Worm (Caenorhabditis elegans) whole organism, L3 larva: ENCODE data around the gene Y43C5B.3.
A peak's percentile ranks its signal among the peaks of the same experiment; 100 is the strongest.
"Not testable (repeated sequence)": the region's sequence is repeated elsewhere in the genome, so short reads cannot be mapped to it uniquely, and the experiment has no call there.

Source experiments
- R02D3.7 ChIP-seq: fragments of 150-350 bp; optimal IDR thresholded peaks from 2 replicates; lab custom pipeline; 2014; ENCODE audit warnings: missing biosample characterization, missing genetic modification characterization
- ZK546.5 ChIP-seq: sonication (generic microtip); optimal IDR thresholded peaks from 2 replicates; lab custom pipeline; 2017; ENCODE audit warnings: missing biosample characterization, missing genetic modification characterization
- aly-2 ChIP-seq: fragments of 150-350 bp; optimal IDR thresholded peaks from 2 replicates; lab custom pipeline; 2014; ENCODE audit warnings: missing biosample characterization, missing genetic modification characterization
- ama-1 ChIP-seq: fragments of 150-350 bp; optimal IDR thresholded peaks from 2 replicates; lab custom pipeline; 2018
- ceh-16 ChIP-seq: sonication (generic microtip); optimal IDR thresholded peaks from 2 replicates; lab custom pipeline; 2017; ENCODE audit warnings: missing biosample characterization, missing genetic modification characterization
- ceh-28 ChIP-seq: fragments of 150-350 bp; optimal IDR thresholded peaks from 2 replicates; lab custom pipeline; 2014; ENCODE audit warnings: missing biosample characterization, missing genetic modification reagents, missing genetic modification characterization
- ceh-82 ChIP-seq: fragments of 150-350 bp; optimal IDR thresholded peaks from 2 replicates; lab custom pipeline; 2014; ENCODE audit warnings: missing biosample characterization, missing genetic modification characterization
- ceh-9 ChIP-seq: sonication (generic microtip); optimal IDR thresholded peaks from 2 replicates; lab custom pipeline; 2018; ENCODE audit warnings: missing biosample characterization, missing genetic modification characterization
- daf-12 ChIP-seq: fragments of 150-350 bp; optimal IDR thresholded peaks from 2 replicates; lab custom pipeline; 2014; ENCODE audit warnings: missing biosample characterization, missing genetic modification reagents, missing genetic modification characterization
- egl-27 ChIP-seq: sonication (generic microtip); optimal IDR thresholded peaks from 4 replicates; lab custom pipeline; 2017; ENCODE audit warnings: missing biosample characterization, missing genetic modification reagents, missing genetic modification characterization
- egl-5 ChIP-seq: fragments of 150-350 bp; optimal IDR thresholded peaks from 2 replicates; lab custom pipeline; 2017; ENCODE audit warnings: missing biosample characterization, missing genetic modification reagents, missing genetic modification characterization, inconsistent platforms
- elt-1 ChIP-seq: fragments of 150-350 bp; optimal IDR thresholded peaks from 2 replicates; lab custom pipeline; 2014; ENCODE audit warnings: missing biosample characterization, missing genetic modification characterization
- elt-2 ChIP-seq: sonication (generic microtip); optimal IDR thresholded peaks from 2 replicates; lab custom pipeline; 2016; ENCODE audit warnings: missing genetic modification reagents, mild to moderate bottlenecking, missing genetic modification characterization, missing compliant biosample characterization
- elt-3 ChIP-seq, 3 experiments: fragments of 150-350 bp in 1 of 3; sonication (generic microtip) in 2 of 3; optimal IDR thresholded peaks; 2 replicates in 2 of 3; 4 replicates in 1 of 3; lab custom pipeline; 2014 to 2017; ENCODE audit warnings: missing biosample characterization in 3 of 3, missing genetic modification characterization in 3 of 3
- eor-1 ChIP-seq, 2 experiments: fragments of 150-350 bp; optimal IDR thresholded peaks; 2 replicates each; lab custom pipeline; 2014 to 2018; ENCODE audit warnings: missing biosample characterization in 2 of 2, missing genetic modification characterization in 2 of 2
- fkh-10 ChIP-seq: sonication (generic microtip); optimal IDR thresholded peaks from 2 replicates; lab custom pipeline; 2017; ENCODE audit warnings: missing biosample characterization, missing genetic modification reagents, missing genetic modification characterization
- fos-1 ChIP-seq: fragments of 150-350 bp; optimal IDR thresholded peaks from 2 replicates; lab custom pipeline; 2014; ENCODE audit warnings: missing biosample characterization, missing genetic modification characterization
- hmg-11 ChIP-seq: sonication (generic microtip); optimal IDR thresholded peaks from 2 replicates; lab custom pipeline; 2016; ENCODE audit warnings: missing genetic modification characterization, missing compliant biosample characterization
- jun-1 ChIP-seq: fragments of 150-350 bp; optimal IDR thresholded peaks from 2 replicates; lab custom pipeline; 2014; ENCODE audit warnings: missing biosample characterization, missing genetic modification reagents, missing genetic modification characterization
- lin-39 ChIP-seq: fragments of 150-350 bp; optimal IDR thresholded peaks from 2 replicates; lab custom pipeline; 2018; ENCODE audit warnings: missing biosample characterization, missing genetic modification reagents, missing genetic modification characterization
- lsy-12 ChIP-seq: sonication (generic microtip); optimal IDR thresholded peaks from 2 replicates; lab custom pipeline; 2016; ENCODE audit warnings: mild to moderate bottlenecking, missing genetic modification characterization, missing compliant biosample characterization
- mdl-1 ChIP-seq: fragments of 150-350 bp; optimal IDR thresholded peaks from 2 replicates; lab custom pipeline; 2014; ENCODE audit warnings: missing biosample characterization, missing genetic modification characterization
- mml-1 ChIP-seq: fragments of 150-350 bp; sonication (generic microtip); optimal IDR thresholded peaks from 3 replicates; lab custom pipeline; 2014; ENCODE audit warnings: missing biosample characterization, missing genetic modification characterization
- nfya-1 ChIP-seq: sonication (generic microtip); optimal IDR thresholded peaks from 2 replicates; lab custom pipeline; 2017; ENCODE audit warnings: missing genetic modification characterization, mild to moderate bottlenecking, missing compliant biosample characterization, antibody characterized with exemption, moderate library complexity; ENCODE audit not compliant: insufficient read depth
- nhr-12 ChIP-seq: fragments of 150-350 bp; optimal IDR thresholded peaks from 2 replicates; lab custom pipeline; 2014; ENCODE audit warnings: missing biosample characterization, missing genetic modification characterization
- nhr-23 ChIP-seq: fragments of 150-350 bp; optimal IDR thresholded peaks from 2 replicates; lab custom pipeline; 2014; ENCODE audit warnings: missing biosample characterization, missing genetic modification reagents, missing genetic modification characterization
- nhr-237 ChIP-seq: fragments of 150-350 bp; optimal IDR thresholded peaks from 2 replicates; lab custom pipeline; 2014; ENCODE audit warnings: missing biosample characterization, missing genetic modification characterization
- nhr-25 ChIP-seq: sonication (generic microtip); optimal IDR thresholded peaks from 2 replicates; lab custom pipeline; 2017; ENCODE audit warnings: missing biosample characterization, missing genetic modification characterization
- nhr-28 ChIP-seq: fragments of 150-350 bp; optimal IDR thresholded peaks from 2 replicates; lab custom pipeline; 2014; ENCODE audit warnings: missing biosample characterization, missing genetic modification characterization
- nhr-43 ChIP-seq: sonication (generic microtip); optimal IDR thresholded peaks from 2 replicates; lab custom pipeline; 2016; ENCODE audit warnings: mild to moderate bottlenecking, missing genetic modification characterization, missing compliant biosample characterization; ENCODE audit not compliant: poor library complexity, severe bottlenecking
- nhr-76 ChIP-seq: fragments of 150-350 bp; sonication (generic microtip); optimal IDR thresholded peaks from 5 replicates; lab custom pipeline; 2014; ENCODE audit warnings: missing biosample characterization, missing genetic modification characterization
- nhr-77 ChIP-seq: fragments of 150-350 bp; optimal IDR thresholded peaks from 2 replicates; lab custom pipeline; 2014; ENCODE audit warnings: missing biosample characterization, missing genetic modification characterization
- pha-4 ChIP-seq: fragments of 150-350 bp; optimal IDR thresholded peaks from 2 replicates; lab custom pipeline; 2014; ENCODE audit warnings: missing biosample characterization, missing genetic modification reagents, missing genetic modification characterization
- pqm-1 ChIP-seq: fragments of 150-350 bp; optimal IDR thresholded peaks from 2 replicates; lab custom pipeline; 2017; ENCODE audit warnings: missing biosample characterization, missing genetic modification characterization, inconsistent platforms
- sea-2 ChIP-seq: fragments of 150-350 bp; sonication (generic microtip); optimal IDR thresholded peaks from 4 replicates; lab custom pipeline; 2014; ENCODE audit warnings: missing biosample characterization, missing genetic modification reagents, missing genetic modification characterization
- skn-1 ChIP-seq: fragments of 150-350 bp; optimal IDR thresholded peaks from 2 replicates; lab custom pipeline; 2014; ENCODE audit warnings: missing biosample characterization, missing genetic modification characterization
- snpc-4 ChIP-seq: fragments of 150-350 bp; optimal IDR thresholded peaks from 2 replicates; lab custom pipeline; 2014; ENCODE audit warnings: missing biosample characterization, missing genetic modification characterization
- tbx-2 ChIP-seq: sonication (generic microtip); optimal IDR thresholded peaks from 2 replicates; lab custom pipeline; 2016; ENCODE audit warnings: mild to moderate bottlenecking, missing genetic modification characterization, missing compliant biosample characterization
- unc-39 ChIP-seq: sonication (generic microtip); optimal IDR thresholded peaks from 4 replicates; lab custom pipeline; 2017; ENCODE audit warnings: missing biosample characterization, missing genetic modification characterization
- unc-62 ChIP-seq: fragments of 150-350 bp; sonication (generic microtip); optimal IDR thresholded peaks from 4 replicates; lab custom pipeline; 2014; ENCODE audit warnings: missing biosample characterization, missing genetic modification reagents, missing genetic modification characterization
- zag-1 ChIP-seq: fragments of 150-350 bp; optimal IDR thresholded peaks from 2 replicates; lab custom pipeline; 2014; ENCODE audit warnings: missing biosample characterization, missing genetic modification characterization
- ztf-11 ChIP-seq: fragments of 150-350 bp; optimal IDR thresholded peaks from 2 replicates; lab custom pipeline; 2014; ENCODE audit warnings: missing biosample characterization, missing genetic modification characterization
- ztf-4 ChIP-seq: fragments of 150-350 bp; optimal IDR thresholded peaks from 2 replicates; lab custom pipeline; 2014; ENCODE audit warnings: missing biosample characterization, missing genetic modification characterization

The Y43C5B.3 gene

ce11 chrIV:10313565-10313964 lies 36.8 kb upstream of the Y43C5B.3 start, which contains the start of gene acs-18:
Gene acs-18 (minus strand): TSS chrIV:10313665.
- TF ChIP-seq skn-1 (tag; lab: Kevin White, UChicago): no peak
- no peak for TF ChIP-seq ceh-82 (tag; lab: Kevin White, UChicago)
- TF ChIP-seq aly-2 (tag; lab: Kevin White, UChicago): no peak
- no peak for TF ChIP-seq egl-5 (tag; lab: Kevin White, UChicago)
- TF ChIP-seq nhr-43 (tag; lab: Kevin White, UChicago): no peak

- no peak for TF ChIP-seq mml-1
- no peak for TF ChIP-seq snpc-4 (tag; lab: Kevin White, UChicago)
- TF ChIP-seq elt-1 (tag; lab: Kevin White, UChicago): no peak
- no peak for TF ChIP-seq tbx-2 (tag; lab: Kevin White, UChicago)
- TF ChIP-seq ama-1: no peak
- no peak for TF ChIP-seq sea-2 (GFP tag; lab: Kevin White, UChicago)
- no peak for TF ChIP-seq ceh-82 (tag; lab: Kevin White, UChicago)
- TF ChIP-seq lsy-12: no peak
- TF ChIP-seq ZK546.5 (tag; lab: Kevin White, UChicago): no peak
These were observed 32.2 kb upstream of the Y43C5B.3 start, which contains the start of gene R09E10.2 for ce11 chrIV:10318199-10318598. Gene R09E10.2 (minus strand): TSS chrIV:10318299.

ce11 chrIV:10322650-10323049 lies 27.7 kb upstream of the Y43C5B.3 start, which contains the start of gene R09E10.1:
Gene R09E10.1 (minus strand): TSS chrIV:10322750.
- TF ChIP-seq lin-39, elt-2, nhr-23 (tag; lab: Kevin White, UChicago): not testable (repeated sequence)

ce11 chrIV:10330962-10331361 lies 19.4 kb upstream of the Y43C5B.3 start:
- TF ChIP-seq jun-1 (no peak), nhr-25 (peak; percentile 27), unc-39 (tag; lab: Kevin White, UChicago) (no peak), egl-27 (tag; lab: Kevin White, UChicago) (no peak), elt-2 (tag; lab: Kevin White, UChicago) (peak; percentile 81), elt-3 (tag; optimal IDR thresholded peaks at IDR 0.05; lab: Kevin White, UChicago) (peak in 2 of 3 experiments; percentile 57 to 93), mml-1 (no peak), pqm-1 (tag; lab: Kevin White, UChicago) (peak; percentile 6), nfya-1 (tag; lab: Kevin White, UChicago) (peak; percentile 2), fos-1 (tag; lab: Kevin White, UChicago) (no peak), hmg-11 (tag; lab: Kevin White, UChicago) (peak; percentile 38)

- TF ChIP-seq snpc-4 (tag; lab: Kevin White, UChicago) (no peak), jun-1 (peak; percentile 31), ZK546.5 (tag; lab: Kevin White, UChicago) (no peak), mdl-1 (tag; lab: Kevin White, UChicago) (no peak), nhr-237 (tag; lab: Kevin White, UChicago) (no peak), fkh-10 (GFP tag; lab: Kevin White, UChicago) (no peak), egl-27 (tag; lab: Kevin White, UChicago) (no peak), fos-1 (tag; lab: Kevin White, UChicago) (no peak), ceh-82 (tag; lab: Kevin White, UChicago) (no peak), ceh-16 (tag; lab: Kevin White, UChicago) (no peak), nhr-43 (tag; lab: Kevin White, UChicago) (no peak), nhr-28 (no peak), mml-1 (no peak), zag-1 (no peak), ztf-4 (tag; lab: Kevin White, UChicago) (no peak), ztf-11 (tag; lab: Kevin White, UChicago) (no peak), aly-2 (tag; lab: Kevin White, UChicago) (no peak), R02D3.7 (tag; lab: Kevin White, UChicago) (no peak), egl-5 (tag; lab: Kevin White, UChicago) (peak; percentile 7), pqm-1 (tag; lab: Kevin White, UChicago) (peak; percentile 84), ceh-9 (tag; lab: Kevin White, UChicago) (no peak), nhr-25 (no peak), eor-1 (tag; optimal IDR thresholded peaks at IDR 0.05; lab: Kevin White, UChicago) (no peak), ceh-28 (tag; lab: Kevin White, UChicago) (no peak), elt-2 (tag; lab: Kevin White, UChicago) (peak; percentile 83), nhr-12 (no peak), nhr-76 (tag; lab: Kevin White, UChicago) (no peak), lin-39 (tag; lab: Kevin White, UChicago) (no peak), pha-4 (peak; percentile 19), unc-62 (GFP tag; lab: Kevin White, UChicago) (no peak), elt-3 (tag; optimal IDR thresholded peaks at IDR 0.05; lab: Kevin White, UChicago) (no peak), nhr-23 (tag; lab: Kevin White, UChicago) (no peak), nhr-77 (tag; lab: Kevin White, UChicago) (no peak), daf-12 (tag; lab: Kevin White, UChicago) (no peak), elt-1 (tag; lab: Kevin White, UChicago) (no peak)
- TF ChIP-seq, all 47 proteins: peak for 5
These were observed 18.5 kb upstream of the Y43C5B.3 start for ce11 chrIV:10331882-10332281.
